Worm (Caenorhabditis elegans) whole organism, L1 larva: Measurements from ENCODE around the gene W04B5.5.
A peak's percentile ranks its signal among the peaks of the same experiment; 100 is the strongest.

Experiments
- F16B12.6 ChIP-seq: fragments of 150-350 bp; optimal IDR thresholded peaks from 2 replicates; lab custom pipeline; 2014; ENCODE audit warnings: missing biosample characterization, missing genetic modification characterization
- Y116A8C.19 ChIP-seq: sonication (generic microtip); optimal IDR thresholded peaks from 2 replicates; lab custom pipeline; 2016; ENCODE audit warnings: missing compliant biosample characterization, missing genetic modification characterization, borderline replicate concordance
- aha-1 ChIP-seq: fragments of 150-350 bp; optimal IDR thresholded peaks from 2 replicates; lab custom pipeline; 2014; ENCODE audit warnings: missing biosample characterization, missing genetic modification characterization
- alr-1 ChIP-seq: fragments of 200-800 bp; sonication (Bioruptor generic); optimal IDR thresholded peaks from 2 replicates; lab custom pipeline; 2018; ENCODE audit warnings: borderline replicate concordance, mild to moderate bottlenecking, missing genetic modification characterization, missing compliant biosample characterization
- ama-1 ChIP-seq: fragments of 150-350 bp; optimal IDR thresholded peaks from 2 replicates; lab custom pipeline; 2014
- blmp-1 ChIP-seq: fragments of 150-350 bp; optimal IDR thresholded peaks from 2 replicates; lab custom pipeline; 2014; ENCODE audit warnings: missing biosample characterization, missing genetic modification characterization
- efl-1 ChIP-seq, 4 experiments: fragments of 150-350 bp; optimal IDR thresholded peaks in 3 of 4; peaks in 1 of 4; 1 replicate in 1 of 4; 2 replicates in 3 of 4; lab custom pipeline; 2014; ENCODE audit warnings: missing biosample characterization in 2 of 4, missing genetic modification characterization in 2 of 4, missing genetic modification reagents in 2 of 4
- egl-13 ChIP-seq: sonication (generic microtip); optimal IDR thresholded peaks from 2 replicates; lab custom pipeline; 2016; ENCODE audit warnings: missing genotype, missing genetic modification reagents, missing genetic modification characterization, missing compliant biosample characterization
- elt-2 ChIP-seq: sonication (generic microtip); optimal IDR thresholded peaks from 2 replicates; lab custom pipeline; 2016; ENCODE audit warnings: missing genetic modification characterization, mild to moderate bottlenecking, inconsistent platforms, missing compliant biosample characterization, missing genetic modification reagents
- fkh-10 ChIP-seq: sonication (generic microtip); optimal IDR thresholded peaks from 2 replicates; lab custom pipeline; 2017; ENCODE audit warnings: missing biosample characterization, missing genetic modification reagents, missing genetic modification characterization
- fkh-8 ChIP-seq: sonication (generic microtip); optimal IDR thresholded peaks from 2 replicates; lab custom pipeline; 2016; ENCODE audit warnings: mild to moderate bottlenecking, missing genetic modification characterization, missing compliant biosample characterization
- hlh-17 ChIP-seq: fragments of 200-800 bp; sonication (Bioruptor generic); optimal IDR thresholded peaks from 2 replicates; lab custom pipeline; 2018; ENCODE audit warnings: missing genetic modification characterization, mild to moderate bottlenecking, missing compliant biosample characterization, moderate library complexity, borderline replicate concordance
- isw-1 ChIP-seq: fragments of 200-800 bp; sonication (Bioruptor generic); IDR thresholded peaks from 2 replicates; pipeline ENCODE4 v1.3.6; 2022; ENCODE audit warnings: missing genetic modification characterization, missing compliant biosample characterization
- lin-13 ChIP-seq: fragments of 150-350 bp; optimal IDR thresholded peaks from 2 replicates; lab custom pipeline; 2014; ENCODE audit warnings: missing biosample characterization, missing genetic modification reagents, missing genetic modification characterization
- lin-14 ChIP-seq: fragments of 200-800 bp; sonication (Bioruptor generic); optimal IDR thresholded peaks from 2 replicates; lab custom pipeline; 2018; ENCODE audit warnings: mild to moderate bottlenecking, missing genetic modification characterization, moderate library complexity, missing compliant biosample characterization
- lir-3 ChIP-seq: sonication (generic microtip); optimal IDR thresholded peaks from 2 replicates; lab custom pipeline; 2016; ENCODE audit warnings: mild to moderate bottlenecking, missing genetic modification characterization, moderate library complexity, missing compliant biosample characterization; ENCODE audit not compliant: poor library complexity
- mab-9 ChIP-seq: fragments of 200-800 bp; sonication (Bioruptor generic); IDR thresholded peaks from 2 replicates; pipeline ENCODE4 v1.3.6; 2022; ENCODE audit warnings: missing genetic modification reagents, missing genetic modification characterization, missing compliant biosample characterization
- mdl-1 ChIP-seq, 2 experiments: fragments of 150-350 bp; optimal IDR thresholded peaks; 2 replicates each; lab custom pipeline; 2014 to 2017; ENCODE audit warnings: missing biosample characterization in 2 of 2, missing genetic modification characterization in 2 of 2, inconsistent platforms in 1 of 2
- mef-2 ChIP-seq: fragments of 150-350 bp; optimal IDR thresholded peaks from 2 replicates; lab custom pipeline; 2014; ENCODE audit warnings: missing biosample characterization, missing genetic modification characterization
- mep-1 ChIP-seq: fragments of 150-350 bp; optimal IDR thresholded peaks from 2 replicates; lab custom pipeline; 2014; ENCODE audit warnings: missing biosample characterization, missing genetic modification characterization
- nhr-11 ChIP-seq: fragments of 150-350 bp; optimal IDR thresholded peaks from 2 replicates; lab custom pipeline; 2014; ENCODE audit warnings: missing biosample characterization, missing genetic modification characterization
- nhr-19 ChIP-seq: fragments of 200-800 bp; sonication (Bioruptor generic); conservative IDR thresholded peaks from 2 replicates; pipeline ENCODE4 v1.3.6; 2022; ENCODE audit warnings: missing genetic modification characterization, missing compliant biosample characterization
- nhr-237 ChIP-seq: fragments of 150-350 bp; optimal IDR thresholded peaks from 2 replicates; lab custom pipeline; 2014; ENCODE audit warnings: missing biosample characterization, missing genetic modification characterization
- nhr-28 ChIP-seq: fragments of 150-350 bp; optimal IDR thresholded peaks from 2 replicates; lab custom pipeline; 2014; ENCODE audit warnings: missing biosample characterization, missing genetic modification characterization
- nhr-71 ChIP-seq: sonication (generic microtip); optimal IDR thresholded peaks from 2 replicates; lab custom pipeline; 2016; ENCODE audit warnings: mild to moderate bottlenecking, missing genetic modification characterization, moderate library complexity, missing compliant biosample characterization
- nhr-76 ChIP-seq: sonication (generic microtip); optimal IDR thresholded peaks from 2 replicates; lab custom pipeline; 2017; ENCODE audit warnings: missing biosample characterization, missing genetic modification characterization
- nhr-84 ChIP-seq: sonication (generic microtip); optimal IDR thresholded peaks from 2 replicates; lab custom pipeline; 2017; ENCODE audit warnings: missing biosample characterization, missing genetic modification characterization
- pag-3 ChIP-seq: sonication (generic microtip); optimal IDR thresholded peaks from 2 replicates; lab custom pipeline; 2017; ENCODE audit warnings: missing genetic modification characterization, mild to moderate bottlenecking, missing compliant biosample characterization, antibody characterized with exemption, borderline replicate concordance; ENCODE audit not compliant: insufficient read depth
- pqm-1 ChIP-seq: sonication (generic microtip); optimal IDR thresholded peaks from 3 replicates; lab custom pipeline; 2017; ENCODE audit warnings: missing biosample characterization, missing genetic modification characterization
- snpc-4 ChIP-seq: fragments of 150-350 bp; optimal IDR thresholded peaks from 2 replicates; lab custom pipeline; 2014; ENCODE audit warnings: missing biosample characterization, missing genetic modification characterization
- snu-23 ChIP-seq: sonication (generic microtip); optimal IDR thresholded peaks from 2 replicates; lab custom pipeline; 2016; ENCODE audit warnings: missing genetic modification characterization, missing compliant biosample characterization
- swsn-7 ChIP-seq: sonication (generic microtip); optimal IDR thresholded peaks from 2 replicates; lab custom pipeline; 2016; ENCODE audit warnings: missing genetic modification characterization, missing compliant biosample characterization
- tbx-2 ChIP-seq: sonication (generic microtip); optimal IDR thresholded peaks from 2 replicates; lab custom pipeline; 2016; ENCODE audit warnings: missing genetic modification characterization, missing compliant biosample characterization
- unc-130 ChIP-seq: fragments of 150-350 bp; optimal IDR thresholded peaks from 2 replicates; lab custom pipeline; 2017; ENCODE audit warnings: missing biosample characterization, missing genetic modification characterization, inconsistent platforms
- unc-98 ChIP-seq: fragments of 200-800 bp; sonication (Bioruptor generic); IDR thresholded peaks from 2 replicates; pipeline ENCODE4 v1.3.6; 2022; ENCODE audit warnings: missing genetic modification characterization, missing compliant biosample characterization
- ztf-11 ChIP-seq, 2 experiments: sonication (generic microtip); optimal IDR thresholded peaks; 2 replicates each; lab custom pipeline; 2016 to 2017; ENCODE audit warnings: missing genetic modification characterization in 2 of 2, missing biosample characterization in 1 of 2, missing compliant biosample characterization in 1 of 2
- ztf-4 ChIP-seq: fragments of 150-350 bp; optimal IDR thresholded peaks from 2 replicates; lab custom pipeline; 2014; ENCODE audit warnings: missing biosample characterization, missing genetic modification characterization

The W04B5.5 gene

ce11 chrIII:2401126-2402123, 16.6 kb downstream of the W04B5.5 start, which contains the start of the genes cic-1 and strm-1 (continued):
- TF ChIP-seq fkh-8 (tag; lab: Kevin White, UChicago) (peak; percentile 43), tbx-2 (tag; lab: Kevin White, UChicago) (peak; percentile 66), elt-2 (tag; lab: Kevin White, UChicago) (no peak), nhr-84 (tag; lab: Kevin White, UChicago) (no peak), lir-3 (tag; lab: Kevin White, UChicago) (no peak), nhr-237 (tag; lab: Kevin White, UChicago) (no peak), swsn-7 (tag; lab: Kevin White, UChicago) (peak; percentile 64), blmp-1 (tag; lab: Kevin White, UChicago) (peak; percentile 99), unc-98 (GFP tag; lab: Robert Waterston, UW) (no peak), egl-13 (tag; lab: Kevin White, UChicago) (no peak), isw-1 (GFP tag; lab: Robert Waterston, UW) (peak; percentile 55), Y116A8C.19 (tag; lab: Kevin White, UChicago) (no peak), snu-23 (GFP tag; lab: Kevin White, UChicago) (peak; percentile 85), nhr-28 (tag; lab: Kevin White, UChicago) (no peak), F16B12.6 (tag; lab: Kevin White, UChicago) (peak; percentile 69), snpc-4 (tag; lab: Kevin White, UChicago) (peak; percentile 4), mef-2 (tag; lab: Kevin White, UChicago) (no peak), nhr-11 (tag; lab: Kevin White, UChicago) (peak; percentile 50), efl-1 (optimal IDR thresholded peaks at IDR 0.05; lab: Kevin White, UChicago) (peak; percentile 80 to 96), efl-1 (GFP tag; optimal IDR thresholded peaks at IDR 0.05 in 1 of 2; lab: Kevin White, UChicago) (peak; percentile 96 to 99), pqm-1 (tag; lab: Kevin White, UChicago) (no peak), nhr-76 (tag; lab: Kevin White, UChicago) (no peak), mdl-1 (tag; optimal IDR thresholded peaks at IDR 0.05; lab: Kevin White, UChicago) (no peak), mab-9 (GFP tag; lab: Robert Waterston, UW) (peak; percentile 70), aha-1 (no peak), ztf-4 (tag; lab: Kevin White, UChicago) (no peak), unc-130 (tag; lab: Kevin White, UChicago) (no peak), nhr-19 (GFP tag; lab: Robert Waterston, UW) (peak; percentile 65), ztf-11 (tag; optimal IDR thresholded peaks at IDR 0.05; lab: Kevin White, UChicago) (no peak), nhr-71 (tag; lab: Kevin White, UChicago) (no peak), pag-3 (tag; lab: Kevin White, UChicago) (no peak), mep-1 (tag; lab: Kevin White, UChicago) (peak; percentile 55), hlh-17 (no peak), lin-13 (GFP tag; lab: Kevin White, UChicago) (no peak)

- TF ChIP-seq efl-1 (optimal IDR thresholded peaks at IDR 0.05; lab: Kevin White, UChicago) (no peak), efl-1 (GFP tag; optimal IDR thresholded peaks at IDR 0.05 in 1 of 2; lab: Kevin White, UChicago) (peak in 1 of 2 experiments; percentile 91), alr-1 (tag; lab: Kevin White, UChicago) (no peak), lin-13 (GFP tag; lab: Kevin White, UChicago) (peak; percentile 27)
Observed at ce11 chrIII:2393666-2394154, 24.3 kb downstream of the W04B5.5 start.

- peak; percentile 38 for TF ChIP-seq fkh-10
- no peak for TF ChIP-seq alr-1 (tag; lab: Kevin White, UChicago)
- peak; percentile 72 for TF ChIP-seq lin-14 (GFP tag; lab: Kevin White, UChicago)
- TF ChIP-seq efl-1 (optimal IDR thresholded peaks at IDR 0.05; lab: Kevin White, UChicago), result no peak
- TF ChIP-seq efl-1 (GFP tag; optimal IDR thresholded peaks at IDR 0.05 in 1 of 2; lab: Kevin White, UChicago), result peak in 1 of 2 experiments; percentile 72
- TF ChIP-seq ama-1 (lab: Kevin White, UChicago), result no peak
- TF ChIP-seq snu-23 (GFP tag; lab: Kevin White, UChicago), result no peak
Observed at ce11 chrIII:2391704-2392103, 26.3 kb downstream of the W04B5.5 start.
